Worm (Caenorhabditis elegans) whole organism, midembryonic: ENCODE data around the gene T23G5.3.

Experiments used
- T22C8.4 ChIP-seq: fragments of 200-800 bp; sonication (Bioruptor generic); IDR thresholded peaks from 2 replicates; pipeline ENCODE4 v1.3.6; 2022; ENCODE audit warnings: missing genetic modification characterization, missing compliant biosample characterization
- cog-1 ChIP-seq: sonication (generic microtip); optimal IDR thresholded peaks from 2 replicates; lab custom pipeline; 2016; ENCODE audit warnings: missing genetic modification characterization, missing compliant biosample characterization
- flt-1 ChIP-seq: fragments of 200-800 bp; sonication (Bioruptor generic); IDR thresholded peaks from 2 replicates; pipeline ENCODE4 v1.3.6; 2022; ENCODE audit warnings: missing genetic modification characterization, missing compliant biosample characterization
- klf-2 ChIP-seq: fragments of 200-800 bp; sonication (Bioruptor generic); conservative IDR thresholded peaks from 2 replicates; pipeline ENCODE4 v1.3.6; 2022; ENCODE audit warnings: missing genetic modification reagents, missing genetic modification characterization, missing compliant biosample characterization
- med-1 ChIP-seq: sonication (generic microtip); optimal IDR thresholded peaks from 2 replicates; lab custom pipeline; 2017; ENCODE audit warnings: missing genetic modification characterization, mild to moderate bottlenecking, missing compliant biosample characterization, antibody characterized with exemption, missing genetic modification reagents; ENCODE audit not compliant: insufficient read depth
- ref-1 ChIP-seq: fragments of 200-800 bp; sonication (Bioruptor generic); conservative IDR thresholded peaks from 2 replicates; pipeline ENCODE4 v1.3.6; 2022; ENCODE audit warnings: missing genetic modification reagents, missing genetic modification characterization, missing compliant biosample characterization
- tab-1 ChIP-seq: fragments of 200-800 bp; sonication (Bioruptor generic); IDR thresholded peaks from 2 replicates; pipeline ENCODE4 v1.3.6; 2022; ENCODE audit warnings: missing genetic modification characterization, missing compliant biosample characterization
- ztf-23 ChIP-seq: fragments of 200-800 bp; sonication (Bioruptor generic); IDR thresholded peaks from 2 replicates; pipeline ENCODE4 v1.3.6; 2022; ENCODE audit warnings: missing genetic modification reagents, missing genetic modification characterization, missing compliant biosample characterization
- ztf-29 ChIP-seq: fragments of 200-800 bp; sonication (Bioruptor generic); IDR thresholded peaks from 2 replicates; pipeline ENCODE4 v1.3.6; 2022; ENCODE audit warnings: missing genetic modification reagents, missing genetic modification characterization, missing compliant biosample characterization

T23G5.3 gene

DNA sequence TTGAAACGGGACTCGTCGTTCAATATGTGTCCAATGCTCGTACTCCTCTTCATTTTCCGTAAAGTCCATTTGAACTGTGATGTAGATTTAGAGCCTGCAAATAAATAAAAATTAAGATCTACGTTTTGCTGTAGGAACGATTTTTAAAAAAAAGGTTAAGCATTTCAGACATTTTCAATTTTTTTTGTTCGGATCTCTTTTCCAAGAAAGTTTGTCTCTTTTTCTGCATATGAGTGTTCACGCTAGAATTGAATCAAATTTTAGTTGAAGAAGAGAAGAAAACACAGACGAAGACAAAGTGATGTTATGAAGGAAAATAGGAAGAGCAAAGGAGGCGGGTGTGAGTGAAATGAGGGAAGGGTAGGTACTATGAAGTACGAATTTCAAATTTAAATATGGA lies 15.7 kb downstream of the T23G5.3 start, which contains the start of gene npr-29:
TSS of gene npr-29 (minus strand) at position 101 of the 400 bp plus-strand sequence.
- TF ChIP-seq klf-2 (no peak), ref-1 (GFP tag; lab: Robert Waterston, UW) (no peak), T22C8.4 (no peak), ztf-23 (no peak), tab-1 (GFP tag; lab: Robert Waterston, UW) (no peak), ztf-29 (GFP tag; lab: Robert Waterston, UW) (no peak), cog-1 (tag; lab: Kevin White, UChicago) (no peak), flt-1 (GFP tag; lab: Robert Waterston, UW) (no peak), med-1 (GFP tag; lab: Kevin White, UChicago) (no peak)

DNA sequence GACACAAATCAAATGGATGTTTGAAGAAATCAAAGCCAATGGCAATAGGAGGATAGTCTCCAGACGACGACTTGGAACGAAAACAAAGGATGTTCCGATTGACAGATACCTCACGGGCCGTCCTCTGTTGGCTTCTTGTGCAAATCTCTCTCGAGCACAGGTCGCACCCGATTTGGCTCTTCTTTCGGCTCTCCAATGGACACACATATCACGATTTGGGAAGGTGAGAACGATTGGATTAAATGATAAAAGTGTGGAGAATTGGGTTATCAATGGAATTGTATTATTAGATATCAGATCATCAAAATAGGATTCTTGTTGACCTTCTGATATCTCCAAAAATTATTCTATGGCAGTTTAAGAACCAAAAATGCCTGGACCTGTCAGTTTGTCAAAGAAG lies 24.9 kb downstream of the T23G5.3 start, which contains the start of gene ZC84.1:
TSS of gene ZC84.1 (minus strand) at position 101 of the 400 bp plus-strand sequence.
- TF ChIP-seq T22C8.4 (no peak), tab-1 (GFP tag; lab: Robert Waterston, UW) (no peak), ref-1 (GFP tag; lab: Robert Waterston, UW) (no peak), flt-1 (GFP tag; lab: Robert Waterston, UW) (no peak), med-1 (GFP tag; lab: Kevin White, UChicago) (no peak), ztf-29 (GFP tag; lab: Robert Waterston, UW) (no peak), klf-2 (no peak), ztf-23 (no peak), cog-1 (tag; lab: Kevin White, UChicago) (no peak)

DNA sequence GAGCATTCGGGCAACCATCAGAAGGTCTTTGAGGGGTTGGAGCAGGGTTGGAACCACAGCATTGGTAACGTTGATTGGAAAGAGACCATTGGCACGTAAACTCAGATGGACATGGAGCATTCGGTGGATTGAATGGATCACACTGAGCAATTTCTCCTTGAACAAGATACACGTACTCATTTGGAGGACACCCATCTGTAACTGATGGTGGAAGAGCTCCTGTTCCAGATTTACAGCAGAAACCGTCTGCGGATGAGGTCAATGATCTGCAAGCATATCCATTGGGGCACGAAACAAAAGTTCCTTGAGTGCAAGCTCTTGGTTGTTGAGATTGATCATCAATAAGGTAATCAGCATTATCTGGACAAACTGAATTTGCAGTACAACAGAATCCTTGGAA lies 29.1 kb downstream of the T23G5.3 start:
- TF ChIP-seq flt-1 (GFP tag; lab: Robert Waterston, UW): no peak
- TF ChIP-seq klf-2: no peak
- no peak for TF ChIP-seq cog-1 (tag; lab: Kevin White, UChicago)
- TF ChIP-seq ztf-29 (GFP tag; lab: Robert Waterston, UW): no peak
- TF ChIP-seq med-1 (GFP tag; lab: Kevin White, UChicago): no peak
- no peak for TF ChIP-seq tab-1 (GFP tag; lab: Robert Waterston, UW)
- TF ChIP-seq T22C8.4: no peak
- no peak for TF ChIP-seq ref-1 (GFP tag; lab: Robert Waterston, UW)
- no peak for TF ChIP-seq ztf-23

DNA sequence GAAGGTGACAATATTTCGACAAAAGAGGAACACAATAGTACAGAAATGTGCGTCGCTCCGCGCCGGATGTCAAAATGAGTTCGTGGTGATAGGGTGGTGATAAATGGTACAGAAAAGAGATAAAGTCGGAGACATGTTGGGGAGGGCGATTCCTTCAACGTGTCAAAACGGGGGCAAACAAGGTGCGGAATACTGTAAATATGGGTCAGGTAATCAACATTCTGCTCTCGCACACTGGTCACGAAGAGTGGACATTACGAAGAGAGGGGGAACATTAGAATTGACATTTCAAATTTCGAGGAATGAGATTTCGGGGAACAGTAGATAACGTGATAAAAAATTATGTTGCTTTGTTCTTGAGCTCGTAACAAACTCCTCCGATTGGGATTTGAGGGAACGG lies 31.5 kb downstream of the T23G5.3 start, which contains the start of gene ZC84.6:
TSS of gene ZC84.6 (minus strand) at position 101 of the 400 bp plus-strand sequence.
- TF ChIP-seq T22C8.4 (no peak), med-1 (GFP tag; lab: Kevin White, UChicago) (no peak), ztf-29 (GFP tag; lab: Robert Waterston, UW) (no peak), ztf-23 (no peak), ref-1 (GFP tag; lab: Robert Waterston, UW) (no peak), flt-1 (GFP tag; lab: Robert Waterston, UW) (no peak), tab-1 (GFP tag; lab: Robert Waterston, UW) (no peak), cog-1 (tag; lab: Kevin White, UChicago) (no peak), klf-2 (no peak)

DNA sequence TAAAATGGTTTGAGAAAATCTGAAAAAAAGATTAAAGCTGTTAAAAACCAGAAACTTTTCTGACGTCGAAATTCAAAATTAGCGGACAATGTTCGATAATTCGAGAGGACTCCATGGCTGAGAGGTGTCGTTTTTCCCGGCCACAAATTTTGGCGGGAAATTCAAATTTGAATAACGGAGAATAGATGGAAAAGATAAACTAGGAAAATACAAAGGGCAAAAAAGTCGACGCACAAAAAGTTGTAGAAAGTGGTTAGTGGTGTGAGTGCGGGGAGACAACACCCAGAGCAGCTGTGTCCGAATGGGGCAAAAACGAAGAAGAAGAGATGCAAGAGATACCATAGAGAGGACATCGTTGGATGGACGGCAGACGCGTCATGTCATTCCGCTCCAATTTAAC lies 40.0 kb downstream of the T23G5.3 start, which contains the start of gene cls-3:
TSS of gene cls-3 (minus strand) at position 19 of the 400 bp plus-strand sequence.
- TF ChIP-seq tab-1 (GFP tag; lab: Robert Waterston, UW): no peak
- no peak for TF ChIP-seq klf-2
- TF ChIP-seq ztf-29 (GFP tag; lab: Robert Waterston, UW): no peak
- no peak for TF ChIP-seq T22C8.4
- no peak for TF ChIP-seq ztf-23
- no peak for TF ChIP-seq cog-1 (tag; lab: Kevin White, UChicago)
- no peak for TF ChIP-seq ref-1 (GFP tag; lab: Robert Waterston, UW)
- TF ChIP-seq med-1 (GFP tag; lab: Kevin White, UChicago): no peak
- no peak for TF ChIP-seq flt-1 (GFP tag; lab: Robert Waterston, UW)

- TF ChIP-seq med-1 (GFP tag; lab: Kevin White, UChicago) (no peak), ztf-23 (no peak), flt-1 (GFP tag; lab: Robert Waterston, UW) (no peak), tab-1 (GFP tag; lab: Robert Waterston, UW) (no peak), cog-1 (tag; lab: Kevin White, UChicago) (no peak), ref-1 (GFP tag; lab: Robert Waterston, UW) (no peak), T22C8.4 (no peak), ztf-29 (GFP tag; lab: Robert Waterston, UW) (no peak), klf-2 (no peak)
Observed at ce11 chrIII:9185722-9186121, 45.4 kb downstream of the T23G5.3 start, which contains the start of gene ZC84.7. Gene ZC84.7, plus strand, starts transcription at chrIII:9186022.

DNA sequence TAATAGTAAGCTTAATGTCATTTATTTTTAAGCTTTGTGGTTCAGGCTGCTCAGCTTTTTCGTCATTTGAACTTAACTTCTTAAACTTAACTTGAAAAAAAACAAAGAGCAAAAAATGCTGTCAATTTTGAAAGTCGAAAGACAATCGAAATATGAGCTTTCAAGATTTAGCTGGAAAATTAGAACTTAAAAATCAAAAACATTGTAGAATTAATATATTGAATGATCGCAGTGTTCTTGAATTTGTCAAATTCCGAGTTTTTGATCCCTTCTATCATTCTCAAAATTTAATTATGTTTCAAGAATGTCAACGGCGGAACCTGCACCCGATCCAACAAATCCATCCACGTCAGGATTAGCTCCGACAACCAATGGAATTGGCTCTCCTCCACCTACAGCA lies 49.8 kb downstream of the T23G5.3 start, which contains the start of gene tax-4:
TSS of gene tax-4 (plus strand) at position 301 of the 400 bp plus-strand sequence.
- no peak for TF ChIP-seq ztf-29 (GFP tag; lab: Robert Waterston, UW)
- no peak for TF ChIP-seq med-1 (GFP tag; lab: Kevin White, UChicago)
- no peak for TF ChIP-seq flt-1 (GFP tag; lab: Robert Waterston, UW)
- TF ChIP-seq cog-1 (tag; lab: Kevin White, UChicago): no peak
- no peak for TF ChIP-seq ref-1 (GFP tag; lab: Robert Waterston, UW)
- TF ChIP-seq klf-2: no peak
- no peak for TF ChIP-seq ztf-23
- TF ChIP-seq T22C8.4: no peak
